Fruit fly (Drosophila melanogaster) whole organism, embryonic: Measurements from ENCODE around the gene Tengl3.

Source experiments
- CG10543 ChIP-seq: fragments of 200-800 bp; sonication (Bioruptor generic); optimal IDR thresholded peaks from 3 replicates; lab custom pipeline; 2017; ENCODE audit warnings: missing biosample characterization, mild to moderate bottlenecking, missing genetic modification characterization, moderate library complexity
- CG12155 ChIP-seq: fragments of 200-800 bp; sonication (Bioruptor generic); optimal IDR thresholded peaks from 3 replicates; lab custom pipeline; 2016; ENCODE audit warnings: missing biosample characterization, missing genetic modification characterization
- CG13296 ChIP-seq: fragments of 200-800 bp; sonication (Bioruptor generic); optimal IDR thresholded peaks from 3 replicates; lab custom pipeline; 2018; ENCODE audit warnings: missing biosample characterization, mild to moderate bottlenecking, missing genetic modification characterization
- CG13424 ChIP-seq: fragments of 200-800 bp; sonication (Bioruptor generic); optimal IDR thresholded peaks from 2 replicates; lab custom pipeline; 2019; ENCODE audit warnings: missing biosample characterization, mild to moderate bottlenecking, missing genetic modification characterization, moderate library complexity
- CG14710 ChIP-seq: fragments of 200-800 bp; sonication (Bioruptor generic); optimal IDR thresholded peaks from 3 replicates; lab custom pipeline; 2019; ENCODE audit warnings: missing biosample characterization, mild to moderate bottlenecking, missing genetic modification characterization, moderate library complexity
- CG18599 ChIP-seq: fragments of 200-800 bp; sonication (Bioruptor generic); optimal IDR thresholded peaks from 3 replicates; lab custom pipeline; 2017; ENCODE audit warnings: missing biosample characterization, missing genetic modification characterization, mild to moderate bottlenecking, moderate library complexity, missing genetic modification reagents
- CG18764 ChIP-seq: fragments of 200-800 bp; sonication (Bioruptor generic); optimal IDR thresholded peaks from 3 replicates; lab custom pipeline; 2016; ENCODE audit warnings: missing biosample characterization, missing genetic modification characterization
- CG2116 ChIP-seq: fragments of 200-800 bp; sonication (Bioruptor generic); optimal IDR thresholded peaks from 3 replicates; lab custom pipeline; 2018; ENCODE audit warnings: missing biosample characterization, mild to moderate bottlenecking, missing genetic modification characterization
- CG2678 ChIP-seq: fragments of 200-800 bp; sonication (Bioruptor generic); optimal IDR thresholded peaks from 3 replicates; lab custom pipeline; 2019; ENCODE audit warnings: missing biosample characterization, mild to moderate bottlenecking, missing genetic modification characterization, moderate library complexity
- CG2875 ChIP-seq: fragments of 200-800 bp; sonication (Bioruptor generic); optimal IDR thresholded peaks from 2 replicates; lab custom pipeline; 2017; ENCODE audit warnings: missing biosample characterization, mild to moderate bottlenecking, missing genetic modification characterization, missing genetic modification reagents
- CG4707 ChIP-seq: fragments of 200-800 bp; sonication (Bioruptor generic); optimal IDR thresholded peaks from 2 replicates; lab custom pipeline; 2018; ENCODE audit warnings: missing biosample characterization, mild to moderate bottlenecking, missing genetic modification characterization, moderate library complexity
- CG4854 ChIP-seq: fragments of 200-800 bp; sonication (Bioruptor generic); optimal IDR thresholded peaks from 2 replicates; lab custom pipeline; 2016; ENCODE audit warnings: missing biosample characterization, missing genetic modification characterization, inconsistent platforms
- CG7786 ChIP-seq: fragments of 200-800 bp; sonication (Bioruptor generic); optimal IDR thresholded peaks from 2 replicates; lab custom pipeline; 2016; ENCODE audit warnings: missing biosample characterization, missing genetic modification characterization
- CG7928 ChIP-seq: fragments of 200-800 bp; sonication (Bioruptor generic); optimal IDR thresholded peaks from 2 replicates; lab custom pipeline; 2017; ENCODE audit warnings: missing biosample characterization, mild to moderate bottlenecking, missing genetic modification characterization
- CG8089 ChIP-seq: fragments of 200-800 bp; sonication (Bioruptor generic); optimal IDR thresholded peaks from 3 replicates; lab custom pipeline; 2016; ENCODE audit warnings: missing biosample characterization, missing genetic modification characterization
- CG8359 ChIP-seq: fragments of 200-800 bp; sonication (Bioruptor generic); optimal IDR thresholded peaks from 2 replicates; lab custom pipeline; 2017; ENCODE audit warnings: missing biosample characterization, mild to moderate bottlenecking, missing genetic modification characterization, borderline replicate concordance
- D ChIP-seq, 2 experiments: fragments of 200-800 bp in 1 of 2; fragments of >200 bp in 1 of 2; sonication (Bioruptor generic) in 1 of 2; optimal IDR thresholded peaks; 2 replicates in 1 of 2; 3 replicates in 1 of 2; lab custom pipeline; 2017; ENCODE audit warnings: mild to moderate bottlenecking in 1 of 2, missing biosample characterization in 1 of 2, missing genetic modification characterization in 1 of 2, missing genetic modification reagents in 1 of 2
- Doc3 ChIP-seq: fragments of 200-800 bp; sonication (Bioruptor generic); IDR thresholded peaks from 3 replicates; pipeline ENCODE4 v1.3.6; 2022; ENCODE audit warnings: missing biosample characterization, missing genetic modification characterization; ENCODE audit not compliant: partially characterized antibody
- Eip74EF ChIP-seq, 2 experiments: fragments of 200-800 bp in 1 of 2; fragments of >200 bp in 1 of 2; sonication (Bioruptor generic) in 1 of 2; optimal IDR thresholded peaks; 2 replicates each; lab custom pipeline; 2017 to 2019; ENCODE audit warnings: missing biosample characterization in 2 of 2, missing genetic modification characterization in 2 of 2, mild to moderate bottlenecking in 1 of 2, moderate library complexity in 1 of 2
- Gug ChIP-seq: fragments of 200-800 bp; sonication (Bioruptor generic); IDR thresholded peaks from 4 replicates; pipeline ENCODE4 v1.3.6; 2022; ENCODE audit warnings: missing biosample characterization, missing genetic modification characterization
- Kr ChIP-seq: fragments of 200-800 bp; sonication (Bioruptor generic); optimal IDR thresholded peaks from 2 replicates; lab custom pipeline; 2017; ENCODE audit warnings: missing biosample characterization, mild to moderate bottlenecking, missing genetic modification characterization
- MBD-R2 ChIP-seq: fragments of 200-800 bp; sonication (Bioruptor generic); IDR thresholded peaks from 2 replicates; pipeline ENCODE4 v1.3.6; 2022; ENCODE audit warnings: missing biosample characterization, missing genetic modification characterization
- NC2β ChIP-seq: fragments of 200-800 bp; sonication (Bioruptor generic); optimal IDR thresholded peaks from 2 replicates; lab custom pipeline; 2016; ENCODE audit warnings: missing biosample characterization, missing genetic modification characterization
- PHDP ChIP-seq: fragments of 200-800 bp; sonication (Bioruptor generic); optimal IDR thresholded peaks from 3 replicates; lab custom pipeline; 2018; ENCODE audit warnings: missing biosample characterization, mild to moderate bottlenecking, missing genetic modification characterization, moderate library complexity
- Rx ChIP-seq: fragments of 200-800 bp; sonication (Bioruptor generic); IDR thresholded peaks from 2 replicates; pipeline ENCODE4 v1.3.6; 2022; ENCODE audit warnings: missing biosample characterization, missing genetic modification characterization
- Vsx1 ChIP-seq: fragments of 200-800 bp; sonication (Bioruptor generic); optimal IDR thresholded peaks from 2 replicates; lab custom pipeline; 2017; ENCODE audit warnings: missing biosample characterization, mild to moderate bottlenecking, missing genetic modification characterization, missing genetic modification reagents
- Xbp1 ChIP-seq: fragments of 200-800 bp; sonication (Bioruptor generic); optimal IDR thresholded peaks from 3 replicates; lab custom pipeline; 2016; ENCODE audit warnings: missing biosample characterization, mild to moderate bottlenecking, missing genetic modification characterization
- abd-A ChIP-seq: fragments of 200-800 bp; sonication (Bioruptor generic); optimal IDR thresholded peaks from 3 replicates; lab custom pipeline; 2019; ENCODE audit warnings: missing biosample characterization, mild to moderate bottlenecking, missing genetic modification characterization, moderate library complexity
- amos ChIP-seq: fragments of 200-800 bp; sonication (Bioruptor generic); IDR thresholded peaks from 2 replicates; pipeline ENCODE4 v1.3.6; 2022; ENCODE audit warnings: missing biosample characterization, missing genetic modification characterization; ENCODE audit not compliant: partially characterized antibody
- az2 ChIP-seq: fragments of 200-800 bp; sonication (Bioruptor generic); optimal IDR thresholded peaks from 3 replicates; lab custom pipeline; 2016; ENCODE audit warnings: missing biosample characterization, missing genetic modification characterization
- ci ChIP-seq: fragments of 200-800 bp; sonication (Bioruptor generic); IDR thresholded peaks from 3 replicates; pipeline ENCODE4 v1.3.6; 2022; ENCODE audit warnings: missing biosample characterization, missing genetic modification characterization
- crp ChIP-seq, 2 experiments: fragments of 200-800 bp; sonication (Bioruptor generic); optimal IDR thresholded peaks; 2 replicates in 1 of 2; 3 replicates in 1 of 2; lab custom pipeline; 2017; ENCODE audit warnings: missing biosample characterization in 2 of 2, missing genetic modification characterization in 2 of 2, mild to moderate bottlenecking in 1 of 2, moderate library complexity in 1 of 2
- gcm2 ChIP-seq: fragments of 200-800 bp; sonication (Bioruptor generic); optimal IDR thresholded peaks from 2 replicates; lab custom pipeline; 2016; ENCODE audit warnings: missing biosample characterization, missing genetic modification characterization
- gsb ChIP-seq: fragments of 200-800 bp; sonication (Bioruptor generic); IDR thresholded peaks from 2 replicates; pipeline ENCODE4 v1.3.6; 2022; ENCODE audit warnings: missing biosample characterization, missing genetic modification characterization
- mam ChIP-seq: fragments of 200-800 bp; sonication (Bioruptor generic); optimal IDR thresholded peaks from 3 replicates; lab custom pipeline; 2016; ENCODE audit warnings: missing biosample characterization, missing genetic modification characterization
- oc ChIP-seq: fragments of 200-800 bp; sonication (Bioruptor generic); optimal IDR thresholded peaks from 2 replicates; lab custom pipeline; 2018; ENCODE audit warnings: missing biosample characterization, mild to moderate bottlenecking, missing genetic modification characterization, moderate library complexity
- org-1 ChIP-seq: fragments of 200-800 bp; sonication (Bioruptor generic); optimal IDR thresholded peaks from 2 replicates; lab custom pipeline; 2017; ENCODE audit warnings: missing biosample characterization, missing genetic modification characterization
- sd ChIP-seq: fragments of 200-800 bp; sonication (Bioruptor generic); optimal IDR thresholded peaks from 3 replicates; lab custom pipeline; 2018; ENCODE audit warnings: missing biosample characterization, mild to moderate bottlenecking, missing genetic modification characterization, moderate library complexity
- sens-2 ChIP-seq: fragments of 200-800 bp; sonication (Bioruptor generic); IDR thresholded peaks from 2 replicates; pipeline ENCODE4 v1.3.6; 2022; ENCODE audit warnings: missing biosample characterization, missing genetic modification characterization
- stwl ChIP-seq: fragments of 200-800 bp; sonication (Bioruptor generic); optimal IDR thresholded peaks from 3 replicates; lab custom pipeline; 2018; ENCODE audit warnings: missing biosample characterization, mild to moderate bottlenecking, missing genetic modification characterization, moderate library complexity
- tap ChIP-seq: fragments of 200-800 bp; optimal IDR thresholded peaks from 3 replicates; lab custom pipeline; 2019; ENCODE audit warnings: missing biosample characterization, mild to moderate bottlenecking, missing genetic modification characterization, moderate library complexity
- trh ChIP-seq: fragments of 200-800 bp; sonication (Bioruptor generic); optimal IDR thresholded peaks from 2 replicates; lab custom pipeline; 2016; ENCODE audit warnings: missing biosample characterization, missing genetic modification characterization
- usp ChIP-seq: fragments of >200 bp; optimal IDR thresholded peaks from 2 replicates; lab custom pipeline; 2017; ENCODE audit warnings: missing biosample characterization, missing genetic modification characterization
- wor ChIP-seq: fragments of 200-800 bp; sonication (Bioruptor generic); IDR thresholded peaks from 2 replicates; pipeline ENCODE4 v1.3.6; 2022; ENCODE audit warnings: missing biosample characterization, missing genetic modification characterization
- zen ChIP-seq: fragments of 200-800 bp; sonication (Bioruptor generic); optimal IDR thresholded peaks from 3 replicates; lab custom pipeline; 2018; ENCODE audit warnings: missing biosample characterization, mild to moderate bottlenecking, missing genetic modification characterization, moderate library complexity
- zfh1 ChIP-seq: fragments of 200-800 bp; sonication (Bioruptor generic); IDR thresholded peaks from 3 replicates; pipeline ENCODE4 v1.3.6; 2022; ENCODE audit warnings: missing biosample characterization, missing genetic modification characterization

The Tengl3 gene

DNA sequence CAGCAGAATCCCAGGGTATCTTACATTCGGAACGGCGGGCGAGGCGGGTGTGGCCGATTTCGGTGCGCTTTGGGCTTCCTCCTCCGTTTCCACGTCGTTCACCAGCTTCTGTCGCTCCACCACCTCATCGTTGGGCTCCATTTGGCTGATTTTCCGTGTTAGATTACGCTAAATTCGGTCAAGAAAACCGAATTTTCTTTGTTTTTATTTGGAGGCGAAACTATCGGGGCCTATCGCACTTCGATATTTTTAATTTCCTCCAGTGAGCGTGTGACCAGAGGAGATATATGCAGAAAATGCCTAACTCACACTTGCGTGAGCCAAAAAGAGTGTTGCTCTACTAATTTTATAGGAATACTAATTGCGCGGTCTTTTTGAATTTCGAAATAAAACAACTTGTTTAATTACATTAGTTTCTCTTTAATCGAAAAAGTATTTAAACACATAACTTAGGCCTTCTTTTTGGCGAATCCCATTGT lies 45.9 kb downstream of the Tengl3 start, which contains the start of gene CG10874 (continued):
- TF ChIP-seq CG18599 (GFP tag; lab: Kevin White, UChicago) = no peak

DNA sequence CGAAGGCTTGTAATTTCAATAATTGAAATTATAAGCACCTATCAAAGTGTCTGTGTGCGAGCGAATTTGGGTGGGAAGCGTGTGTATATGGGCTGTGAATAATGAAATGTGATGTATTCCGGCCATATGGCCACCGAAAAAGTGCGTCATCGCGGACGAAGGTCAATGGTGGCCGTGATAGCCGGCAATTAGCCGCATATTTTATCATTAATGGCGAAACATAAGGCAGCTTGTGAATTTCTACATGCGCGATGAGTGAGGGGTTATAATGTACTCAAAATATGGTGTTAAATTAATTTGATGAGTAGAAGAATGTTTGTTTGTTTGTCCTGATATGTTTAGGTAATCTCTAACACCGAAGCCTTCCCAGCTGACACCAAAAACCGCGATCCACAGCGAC lies 46.6 kb downstream of the Tengl3 start:
- no peak for TF ChIP-seq org-1 (GFP tag; lab: Kevin White, UChicago)
- no peak for TF ChIP-seq Doc3
- peak; percentile 63 for TF ChIP-seq sd
- no peak for TF ChIP-seq gcm2
- TF ChIP-seq CG4854 (GFP tag; lab: Kevin White, UChicago) = no peak
- TF ChIP-seq Kr (GFP tag; lab: Kevin White, UChicago) = no peak
- no peak for TF ChIP-seq PHDP (tag; lab: Kevin White, UChicago)
- no peak for TF ChIP-seq Vsx1 (GFP tag; lab: Kevin White, UChicago)
- TF ChIP-seq amos (GFP tag; lab: Robert Waterston, UW) = no peak
- no peak for TF ChIP-seq CG7786 (GFP tag; lab: Kevin White, UChicago)
- no peak for TF ChIP-seq zfh1
- no peak for TF ChIP-seq CG8089 (GFP tag; lab: Kevin White, UChicago)
- TF ChIP-seq Xbp1 (GFP tag; lab: Kevin White, UChicago) = no peak
- no peak for TF ChIP-seq CG12155
- no peak for TF ChIP-seq stwl (tag; lab: Kevin White, UChicago)
- TF ChIP-seq CG14710 = no peak
- no peak for TF ChIP-seq Gug
- TF ChIP-seq CG18764 = no peak
- peak; percentile 52 for TF ChIP-seq abd-A (tag; lab: Kevin White, UChicago)
- TF ChIP-seq sens-2 (GFP tag; lab: Robert Waterston, UW) = no peak
- peak; percentile 5 for TF ChIP-seq CG10543 (GFP tag; lab: Kevin White, UChicago)
- no peak for TF ChIP-seq crp (GFP tag; optimal IDR thresholded peaks at IDR 0.05; lab: Kevin White, UChicago)
- TF ChIP-seq, all 482 proteins: peak for 3

DNA sequence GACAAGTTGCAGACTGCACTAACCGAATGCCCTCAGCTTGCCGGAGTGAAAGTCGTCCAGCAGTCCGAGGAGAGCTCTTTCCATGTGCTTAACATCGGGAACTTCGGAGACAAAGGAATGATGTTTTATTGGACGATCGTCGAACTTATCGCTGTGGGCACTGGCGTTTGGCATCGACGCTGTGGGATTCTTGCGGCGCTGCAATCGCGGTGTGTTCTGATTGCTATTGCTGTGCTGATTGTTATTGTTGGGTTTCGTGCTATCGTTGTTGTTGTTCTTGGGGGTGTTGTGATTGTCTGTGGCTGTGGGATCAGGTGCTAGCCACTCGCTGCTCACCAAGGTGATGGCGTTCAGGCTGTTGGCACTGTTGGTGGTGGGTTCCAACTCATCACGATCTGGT lies 47.4 kb downstream of the Tengl3 start:
- no peak for TF ChIP-seq CG2678 (tag; lab: Kevin White, UChicago)
- no peak for TF ChIP-seq gsb (GFP tag; lab: Robert Waterston, UW)
- 0 out of 3 replicates have a peak, but pooled peaks have one; percentile 29 for TF ChIP-seq ci (GFP tag; lab: Robert Waterston, UW)
- TF ChIP-seq CG7928 (GFP tag; lab: Kevin White, UChicago) = no peak
- no peak for TF ChIP-seq usp

DNA sequence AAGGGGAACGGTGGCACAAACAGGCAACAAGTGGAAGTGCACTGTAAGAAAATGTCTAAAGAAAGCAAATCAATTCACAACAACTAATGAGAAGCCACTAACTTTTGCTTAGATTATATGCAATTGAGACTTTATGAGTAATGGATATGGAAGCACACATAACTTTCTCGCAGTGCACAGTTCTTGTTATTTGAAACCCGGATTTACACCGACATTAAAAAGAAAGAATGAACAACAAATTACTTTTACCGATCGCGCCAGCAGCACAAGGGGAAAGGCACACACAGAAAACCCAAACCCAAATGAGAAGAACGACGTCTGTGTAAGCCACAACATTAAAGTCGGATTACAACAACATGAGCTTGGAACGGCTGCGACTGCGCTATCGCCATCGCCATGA lies 49.0 kb downstream of the Tengl3 start:
- TF ChIP-seq Rx (GFP tag; lab: Robert Waterston, UW) (peak; percentile 39; the same call in 1 of the 2 replicates), wor (GFP tag; lab: Robert Waterston, UW) (no peak), zen (tag; lab: Kevin White, UChicago) (peak; percentile 51), oc (tag; lab: Kevin White, UChicago) (peak; percentile 59), MBD-R2 (GFP tag; lab: Robert Waterston, UW) (no peak), CG8359 (GFP tag; lab: Kevin White, UChicago) (peak; percentile 60), CG2116 (peak; percentile 21), az2 (GFP tag; lab: Kevin White, UChicago) (peak; percentile 78), Eip74EF (GFP tag; optimal IDR thresholded peaks at IDR 0.05; lab: Kevin White, UChicago) (peak in 1 of 2 experiments; percentile 25), D (optimal IDR thresholded peaks at IDR 0.05; lab: Kevin White, UChicago) (no peak), D (GFP tag; optimal IDR thresholded peaks at IDR 0.05; lab: Kevin White, UChicago) (peak; percentile 87), mam (GFP tag; lab: Kevin White, UChicago) (no peak), NC2β (GFP tag; lab: Kevin White, UChicago) (peak; percentile 81), CG2875 (GFP tag; lab: Kevin White, UChicago) (peak; percentile 64), trh (GFP tag; lab: Kevin White, UChicago) (no peak), CG13424 (tag; lab: Kevin White, UChicago) (peak; percentile 62), CG13296 (no peak), org-1 (GFP tag; lab: Kevin White, UChicago) (peak; percentile 21), tap (tag; lab: Kevin White, UChicago) (peak; percentile 4), CG4707 (GFP tag; lab: Kevin White, UChicago) (peak; percentile 42)
